Fruit fly (Drosophila melanogaster) whole organism: ENCODE measurements around the gene MED6.

ENCODE experiments used
- CG8478 ChIP-seq: fragments of >200 bp; optimal IDR thresholded peaks from 2 replicates; lab custom pipeline; 2018; ENCODE audit warnings: inconsistent platforms
- Dll ChIP-seq: fragments of >200 bp; optimal IDR thresholded peaks from 2 replicates; lab custom pipeline; 2017
- EcR ChIP-seq, 2 experiments: fragments of >200 bp; optimal IDR thresholded peaks; 2 replicates each; lab custom pipeline; 2017; ENCODE audit warnings: missing biosample characterization in 2 of 2, missing genetic modification characterization in 2 of 2, missing genetic modification reagents in 2 of 2
- pan ChIP-seq: fragments of >200 bp; optimal IDR thresholded peaks from 2 replicates; lab custom pipeline; 2017
- psq ChIP-seq: fragments of >200 bp; optimal IDR thresholded peaks from 2 replicates; lab custom pipeline; 2017
- usp ChIP-seq: fragments of >200 bp; optimal IDR thresholded peaks from 2 replicates; lab custom pipeline; 2017; ENCODE audit warnings: missing biosample characterization, missing genetic modification characterization, mixed read lengths

Gene MED6

DNA sequence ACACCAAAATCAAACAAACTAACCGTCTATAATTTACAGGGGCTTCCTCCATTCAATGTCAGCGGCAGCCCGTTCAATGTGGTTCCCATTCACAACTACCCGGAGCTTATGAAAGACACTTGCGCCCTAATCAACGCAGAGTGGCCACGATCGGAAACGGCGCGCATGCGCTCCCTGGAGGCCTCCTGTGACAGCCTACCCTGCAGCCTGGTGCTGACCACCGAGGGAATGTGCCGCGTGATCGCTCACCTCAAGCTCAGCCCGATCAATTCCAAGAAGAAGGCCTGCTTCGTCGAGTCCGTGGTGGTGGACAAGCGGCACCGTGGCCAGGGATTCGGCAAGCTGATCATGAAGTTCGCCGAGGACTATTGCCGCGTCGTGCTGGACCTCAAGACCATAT is at the start of gene MED6:
MED6 (minus strand) TSS at position 101 of the 400 bp plus-strand sequence.
- TF ChIP-seq CG8478 (lab: Kevin White, UChicago) (no peak), EcR (GFP tag; optimal IDR thresholded peaks at IDR 0.05; lab: Kevin White, UChicago) (no peak), usp (GFP tag; lab: Kevin White, UChicago) (no peak), pan (lab: Kevin White, UChicago) (no peak), Dll (lab: Kevin White, UChicago) (no peak), psq (no peak)

- no peak for TF ChIP-seq pan (lab: Kevin White, UChicago)
- no peak for TF ChIP-seq Dll (lab: Kevin White, UChicago)
- TF ChIP-seq usp (GFP tag; lab: Kevin White, UChicago), result no peak
- TF ChIP-seq CG8478 (lab: Kevin White, UChicago), result no peak
- no peak for TF ChIP-seq EcR (GFP tag; optimal IDR thresholded peaks at IDR 0.05; lab: Kevin White, UChicago)
- TF ChIP-seq psq, result no peak
Observed at dm6 chr3R:9818295-9818694, 49.5 kb upstream of the MED6 start, which contains the start of gene CG9459. CG9459 (minus strand) TSS chr3R:9818395.

DNA sequence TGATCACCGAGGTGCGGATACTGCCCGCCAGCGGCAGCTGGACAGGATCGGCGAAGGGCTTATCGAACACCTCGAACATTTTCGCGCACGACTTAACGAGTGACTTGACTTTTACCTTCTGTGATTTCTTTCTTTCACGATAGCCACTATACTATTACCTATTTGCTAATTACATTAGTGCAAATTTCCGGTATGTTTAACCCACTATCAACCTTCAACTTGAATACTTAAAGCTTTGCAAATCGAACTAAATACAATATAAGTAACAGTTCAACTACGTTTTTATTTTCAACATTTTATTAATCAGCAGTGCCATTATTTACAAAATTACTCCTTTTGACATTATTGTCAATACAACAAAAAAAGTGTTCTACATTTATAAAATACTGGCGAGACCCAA is 48.1 kb upstream of the MED6 start, which contains the start of gene CG16904:
CG16904 (minus strand) TSS at position 101 of the 400 bp plus-strand sequence.
- no peak for TF ChIP-seq CG8478 (lab: Kevin White, UChicago)
- no peak for TF ChIP-seq psq
- no peak for TF ChIP-seq usp (GFP tag; lab: Kevin White, UChicago)
- no peak for TF ChIP-seq Dll (lab: Kevin White, UChicago)
- no peak for TF ChIP-seq pan (lab: Kevin White, UChicago)
- no peak for TF ChIP-seq EcR (GFP tag; optimal IDR thresholded peaks at IDR 0.05; lab: Kevin White, UChicago)

- TF ChIP-seq usp (GFP tag; lab: Kevin White, UChicago), result no peak
- no peak for TF ChIP-seq EcR (GFP tag; optimal IDR thresholded peaks at IDR 0.05; lab: Kevin White, UChicago)
- no peak for TF ChIP-seq CG8478 (lab: Kevin White, UChicago)
- TF ChIP-seq Dll (lab: Kevin White, UChicago), result no peak
- no peak for TF ChIP-seq pan (lab: Kevin White, UChicago)
- TF ChIP-seq psq, result no peak
Observed at dm6 chr3R:9813861-9814260, 45.1 kb upstream of the MED6 start, which contains the start of gene eloF. eloF (plus strand) TSS chr3R:9814161.

DNA sequence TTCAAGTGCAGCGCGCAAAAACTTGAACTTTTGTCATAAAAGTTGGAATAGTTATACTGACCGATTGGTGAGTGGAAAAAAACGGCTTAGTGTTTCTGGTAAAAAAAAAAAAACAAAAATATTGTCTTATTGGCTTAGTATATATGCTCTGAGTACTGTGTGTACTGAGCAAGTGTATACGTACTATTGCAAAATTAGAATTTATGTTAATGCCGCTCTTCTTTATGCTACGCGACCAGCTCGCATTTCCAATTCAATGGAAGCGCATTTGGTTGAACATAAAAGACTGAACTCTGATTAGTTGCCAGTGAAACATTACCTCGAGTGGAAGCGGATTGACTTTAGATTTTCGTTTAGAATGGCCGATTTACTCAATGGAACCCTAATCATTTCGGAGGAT is 43.7 kb upstream of the MED6 start, which contains the start of gene CG8534:
CG8534 (plus strand) TSS at position 301 of the 400 bp plus-strand sequence.
- TF ChIP-seq Dll (lab: Kevin White, UChicago) (no peak), pan (lab: Kevin White, UChicago) (no peak), psq (no peak), usp (GFP tag; lab: Kevin White, UChicago) (no peak), EcR (GFP tag; optimal IDR thresholded peaks at IDR 0.05; lab: Kevin White, UChicago) (no peak), CG8478 (lab: Kevin White, UChicago) (no peak)

- TF ChIP-seq Dll (lab: Kevin White, UChicago) (no peak), CG8478 (lab: Kevin White, UChicago) (peak; percentile 85), psq (peak; percentile 65), pan (lab: Kevin White, UChicago) (no peak), EcR (GFP tag; optimal IDR thresholded peaks at IDR 0.05; lab: Kevin White, UChicago) (no peak)
Observed at dm6 chr3R:9808946-9809545, 40.3 kb upstream of the MED6 start, which contains the start of gene FBXO11. FBXO11 (minus strand) TSS chr3R:9809368.

dm6 chr3R:9800644-9801330 is 32.0 kb upstream of the MED6 start, which contains the start of the genes CG9467 and CG8526:
CG9467 (minus strand) TSS chr3R:9801026.
CG8526 (plus strand) TSS chr3R:9801280.
- TF ChIP-seq pan (lab: Kevin White, UChicago) (no peak), psq (no peak), usp (GFP tag; lab: Kevin White, UChicago) (no peak), EcR (GFP tag; optimal IDR thresholded peaks at IDR 0.05; lab: Kevin White, UChicago) (no peak), Dll (lab: Kevin White, UChicago) (no peak), CG8478 (lab: Kevin White, UChicago) (no peak)

DNA sequence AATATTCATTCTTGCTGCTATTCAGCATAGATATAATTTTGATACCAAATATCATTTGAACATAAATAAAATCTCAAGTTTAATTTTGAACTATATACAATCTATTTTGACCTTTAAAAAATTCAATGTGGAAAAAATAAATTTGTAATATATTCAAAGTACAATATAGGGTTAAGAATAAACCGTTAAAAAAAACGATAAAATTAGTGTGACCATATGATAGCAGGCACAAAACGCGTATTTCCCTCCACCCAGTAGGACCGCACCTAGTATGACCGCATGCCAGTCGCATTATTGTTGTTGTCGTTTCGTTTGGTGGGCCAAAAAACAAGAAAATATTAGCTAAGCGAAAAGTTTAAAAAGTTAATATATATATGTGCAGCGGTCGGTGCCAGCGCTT is 24.2 kb upstream of the MED6 start, which contains the start of gene CG8516:
CG8516 (plus strand) TSS at position 278 of the 400 bp plus-strand sequence.
- TF ChIP-seq pan (lab: Kevin White, UChicago) (no peak), EcR (GFP tag; optimal IDR thresholded peaks at IDR 0.05; lab: Kevin White, UChicago) (no peak), CG8478 (lab: Kevin White, UChicago) (no peak), psq (no peak), usp (GFP tag; lab: Kevin White, UChicago) (no peak), Dll (lab: Kevin White, UChicago) (no peak)

DNA sequence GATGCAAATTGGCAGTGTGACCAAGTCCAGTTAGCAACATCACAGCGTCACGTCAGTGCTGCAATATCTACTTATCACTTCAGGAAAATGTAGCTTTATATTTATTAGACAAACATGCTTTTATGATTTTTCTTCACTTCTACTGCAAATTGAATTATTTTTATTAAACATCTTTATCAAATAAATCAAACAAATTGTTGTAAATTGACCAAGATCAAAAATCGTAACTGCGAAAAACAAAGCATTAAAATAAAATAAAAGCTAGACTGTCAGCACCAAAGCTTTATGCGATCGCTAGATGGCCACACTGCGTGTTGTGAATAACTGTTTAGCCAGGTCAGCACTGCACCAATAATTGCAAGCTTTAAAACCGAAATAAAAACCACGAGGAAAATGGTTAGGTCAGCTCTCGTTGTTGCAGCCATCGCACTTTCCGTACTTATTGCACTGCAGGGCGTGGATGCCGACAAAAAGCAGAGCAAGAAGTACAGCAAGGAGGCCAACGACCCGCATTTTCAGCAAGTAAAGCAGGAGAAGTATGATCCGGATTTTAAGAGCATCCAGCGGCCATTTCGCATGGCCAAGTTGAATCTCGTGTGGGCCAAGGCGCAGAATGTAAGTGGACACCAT is 22.5 kb upstream of the MED6 start, which contains the start of the genes CG12945 and CG8507:
CG12945 (minus strand) TSS at position 45 of the 630 bp plus-strand sequence.
CG8507 (plus strand) TSS at position 307 of the 630 bp plus-strand sequence.
- TF ChIP-seq usp (GFP tag; lab: Kevin White, UChicago) (no peak), Dll (lab: Kevin White, UChicago) (no peak), pan (lab: Kevin White, UChicago) (no peak), psq (no peak), EcR (GFP tag; optimal IDR thresholded peaks at IDR 0.05; lab: Kevin White, UChicago) (no peak), CG8478 (lab: Kevin White, UChicago) (no peak)

- TF ChIP-seq pan (lab: Kevin White, UChicago) (no peak), CG8478 (lab: Kevin White, UChicago) (peak; percentile 11), Dll (lab: Kevin White, UChicago) (no peak), psq (no peak), usp (GFP tag; lab: Kevin White, UChicago) (no peak), EcR (GFP tag; optimal IDR thresholded peaks at IDR 0.05; lab: Kevin White, UChicago) (no peak)
Observed at dm6 chr3R:9784341-9785062, 15.7 kb upstream of the MED6 start, which contains the start of the genes MtnA and CG8500. MtnA (minus strand) TSS chr3R:9784370. CG8500 (plus strand) TSS chr3R:9784653.
